Fruit fly (Drosophila melanogaster): Measurements from ENCODE around the gene Mst87F.

- TF ChIP-seq EcR (GFP tag; optimal IDR thresholded peaks at IDR 0.05) (peak in 1 of 2 experiments; percentile 46), psq (optimal IDR thresholded peaks at IDR 0.05) (no peak)
Observed at dm6 chr3R:13815022-13815440, 12.8 kb downstream of the Mst87F start.

Measured in whole organism.